Worm (Caenorhabditis elegans) whole organism, L4/young adult: Measurements from ENCODE around the gene F56D6.13.

ENCODE experiments used
- W03F9.2 ChIP-seq: fragments of 150-350 bp; optimal IDR thresholded peaks from 2 replicates; lab custom pipeline; 2014; ENCODE audit warnings: missing biosample characterization, missing genetic modification characterization
- dao-5 ChIP-seq: sonication (generic microtip); optimal IDR thresholded peaks from 2 replicates; lab custom pipeline; 2016; ENCODE audit warnings: missing genotype, missing genetic modification characterization, moderate library complexity, missing compliant biosample characterization
- him-1 ChIP-seq: sonication (generic microtip); optimal IDR thresholded peaks from 2 replicates; lab custom pipeline; 2016; ENCODE audit warnings: missing genotype, missing genetic modification reagents, missing genetic modification characterization, missing compliant biosample characterization

- TF ChIP-seq him-1 (tag; lab: Kevin White, UChicago) (no peak), dao-5 (tag; lab: Kevin White, UChicago) (no peak), W03F9.2 (tag; lab: Kevin White, UChicago) (no peak)
Measured at ce11 chrIV:3919506-3919905, 10.3 kb downstream of the F56D6.13 start, which contains the start of gene srz-19.
